Worm (Caenorhabditis elegans): ENCODE results near the gene K08D8.1.
A peak's percentile ranks its signal among the peaks of the same experiment; 100 is the strongest.

The K08D8.1 gene

ce11 chrIV:12855248-12855647, 37.0 kb upstream of the K08D8.1 start, which contains the start of gene nstp-5:
TSS of gene nstp-5 (plus strand) at chrIV:12855548.
- TF ChIP-seq hlh-26 (GFP tag; conservative IDR thresholded peaks at IDR 0.05): no peak
- TF ChIP-seq madf-10 (tag; optimal IDR thresholded peaks at IDR 0.05): no peak

DNA sequence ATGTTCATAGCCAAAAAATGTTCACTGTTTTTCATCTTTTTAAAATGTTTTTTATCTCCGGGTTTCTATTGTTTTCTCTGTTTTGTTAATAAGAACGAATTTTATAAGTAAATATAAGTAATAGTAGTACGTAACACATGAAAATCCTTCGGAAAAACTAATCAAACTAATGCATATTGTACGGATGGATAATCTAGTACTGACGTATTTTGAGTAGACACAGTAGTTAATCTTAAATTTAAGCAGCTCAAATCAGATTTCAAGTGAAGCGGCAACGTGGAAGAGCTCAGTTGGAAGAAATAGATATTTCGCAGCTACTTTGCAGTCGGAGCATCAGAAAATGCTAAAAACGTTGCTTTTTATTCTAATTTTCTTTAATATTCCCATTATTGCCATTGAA, 32.5 kb upstream of the K08D8.1 start, which contains the start of gene gcy-18:
TSS of gene gcy-18 (plus strand) at position 301 of the 400 bp plus-strand sequence.
- TF ChIP-seq F57C9.4 (tag; optimal IDR thresholded peaks at IDR 0.05) (no peak), F49E8.2 (tag; optimal IDR thresholded peaks at IDR 0.05; ENCODE audit: insufficient read depth) (no peak), ceh-27 (GFP tag; optimal IDR thresholded peaks at IDR 0.05) (no peak), lag-1 (GFP tag; IDR thresholded peaks at IDR 0.05) (no peak), F33H1.4 (GFP tag; IDR thresholded peaks at IDR 0.05) (no peak), B0035.1 (tag; optimal IDR thresholded peaks at IDR 0.05) (no peak), cebp-1 (GFP tag; IDR thresholded peaks at IDR 0.05) (no peak), cebp-1 (tag; optimal IDR thresholded peaks at IDR 0.05) (no peak), sptf-2 (GFP tag; optimal IDR thresholded peaks at IDR 0.05) (no peak), hmg-20 (GFP tag; IDR thresholded peaks at IDR 0.05) (no peak), ekl-4 (GFP tag; IDR thresholded peaks at IDR 0.05) (no peak)

DNA sequence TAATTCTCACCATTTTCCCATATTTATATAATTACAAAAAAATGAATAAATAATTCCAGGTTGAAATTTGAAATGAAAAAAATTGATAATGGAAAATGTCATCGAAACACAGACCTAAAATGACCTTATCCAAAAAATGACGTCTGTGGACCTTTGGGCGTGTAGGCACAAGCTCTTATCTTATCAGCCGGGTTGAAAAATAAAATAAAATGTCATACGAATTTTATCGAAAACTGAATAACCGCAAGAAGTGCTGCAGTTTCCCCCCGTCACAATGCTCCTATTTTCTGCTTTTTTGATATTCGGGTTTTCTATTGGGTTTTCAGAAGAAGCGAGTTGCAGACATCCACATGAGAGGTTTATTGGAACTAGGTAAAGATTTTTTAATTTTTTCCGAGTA, 26.4 kb upstream of the K08D8.1 start, which contains the start of gene clec-186:
TSS of gene clec-186 (plus strand) at position 226 of the 400 bp plus-strand sequence.
- TF ChIP-seq bed-2 (GFP tag; IDR thresholded peaks at IDR 0.05): no peak
- TF ChIP-seq somi-1 (GFP tag; optimal IDR thresholded peaks at IDR 0.05): no peak
- 0 out of 2 replicates have a peak, but pooled peaks have one; percentile 24 for TF ChIP-seq nfyb-1 (GFP tag; IDR thresholded peaks at IDR 0.05)
- no peak for TF ChIP-seq ztf-26 (tag; optimal IDR thresholded peaks at IDR 0.05)
- peak; percentile 0 for TF ChIP-seq atf-7 (tag; optimal IDR thresholded peaks at IDR 0.05)
- peak; percentile 11 for TF ChIP-seq ztf-22 (GFP tag; optimal IDR thresholded peaks at IDR 0.05)
- TF ChIP-seq nhr-80 (tag; optimal IDR thresholded peaks at IDR 0.05): peak; percentile 90
- TF ChIP-seq chd-7 (tag; optimal IDR thresholded peaks at IDR 0.05): no peak
- peak; percentile 53 for TF ChIP-seq dox-1 (GFP tag; IDR thresholded peaks at IDR 0.05)
- no peak for TF ChIP-seq F52B5.7 (tag; optimal IDR thresholded peaks at IDR 0.05)

ce11 chrIV:12869383-12869782, 22.9 kb upstream of the K08D8.1 start:
- TF ChIP-seq nhr-80 (tag; optimal IDR thresholded peaks at IDR 0.05) (peak; percentile 88), let-607 (tag; optimal IDR thresholded peaks at IDR 0.05) (peak in 1 of 2 experiments; percentile 16), ceh-40 (GFP tag; IDR thresholded peaks at IDR 0.05) (no peak), ets-4 (GFP tag; optimal IDR thresholded peaks at IDR 0.05) (peak; percentile 26)

DNA sequence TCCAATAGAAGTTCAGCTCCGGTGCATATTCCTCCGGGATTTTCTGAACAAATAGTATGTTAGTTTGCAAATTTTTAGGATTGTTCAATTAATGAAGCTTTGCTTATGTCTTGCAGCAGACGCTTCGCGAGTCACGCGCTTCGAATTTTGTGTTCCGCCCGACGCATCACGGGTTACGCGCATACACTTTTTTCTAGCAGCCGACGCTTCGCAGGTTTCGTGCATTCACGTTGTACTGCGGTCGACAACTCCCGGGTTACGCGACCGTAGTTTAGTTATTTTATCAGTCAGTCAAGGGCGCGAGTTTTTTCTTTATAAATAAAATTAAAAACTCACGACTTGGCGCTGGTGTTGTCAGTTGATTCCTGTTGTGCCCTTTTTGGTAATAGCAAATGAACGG, 22.5 kb upstream of the K08D8.1 start:
- TF ChIP-seq snpc-4 (GFP tag; optimal IDR thresholded peaks at IDR 0.05) (no peak), snpc-4 (tag; optimal IDR thresholded peaks at IDR 0.05) (peak; percentile 46 to 89 (median 70)), F37B4.10 (GFP tag; IDR thresholded peaks at IDR 0.05) (0 out of 2 replicates have a peak, but pooled peaks have one; percentile 25), hlh-12 (tag; optimal IDR thresholded peaks at IDR 0.05) (no peak), snpc-1.3 (tag; optimal IDR thresholded peaks at IDR 0.05; ENCODE audit: insufficient read depth) (no peak), ama-1 (optimal IDR thresholded peaks at IDR 0.05) (no peak), ama-1 (GFP tag; optimal IDR thresholded peaks at IDR 0.05) (no peak)

All from whole organism, young adult.